2 worm cellular contexts compared by ENCODE assay signal in the genomic region with DNA sequence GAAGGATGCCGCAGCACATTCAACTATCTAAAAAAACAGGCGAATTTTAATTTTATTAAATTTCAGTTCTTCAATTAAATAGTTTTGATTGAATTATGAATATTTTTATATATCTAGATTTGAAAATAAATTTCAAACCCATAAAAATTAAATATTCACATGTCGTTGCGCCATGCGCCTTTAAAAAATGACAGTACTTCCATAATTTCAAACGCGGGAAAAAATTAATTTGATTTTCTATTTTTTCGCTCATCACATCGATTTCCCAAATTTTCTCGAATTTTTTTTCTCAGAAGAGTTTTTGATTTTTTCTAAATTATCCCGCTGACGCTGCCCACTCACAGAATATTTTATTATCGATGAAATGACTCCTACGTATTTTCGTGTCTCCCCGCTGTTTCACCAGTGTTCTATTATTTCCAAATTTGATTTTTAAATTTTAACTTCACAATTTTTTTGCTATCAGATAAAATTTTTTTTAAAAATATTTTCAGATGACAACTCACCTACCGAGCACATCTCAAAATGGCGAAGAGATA.
TF ChIP-seq lines count a peak whose summit lies in the region.

A gene (plus strand): TSS at position 489 of the 539 bp plus-strand sequence.

TF ChIP-seq in whole organism, L4 larva, 104 proteins besides CTCF, POLR2A, EP300 and RAD21:
- TF ChIP-seq ceh-32 (tag; optimal IDR thresholded peaks at IDR 0.05; lab: Kevin White, UChicago; ENCODE audit: poor library complexity) (no peak), hmg-1.1 (GFP tag; IDR thresholded peaks at IDR 0.05; lab: Robert Waterston, UW) (no peak), pha-4 (GFP tag; IDR thresholded peaks at IDR 0.05; lab: Robert Waterston, UW) (no peak), pha-4 (tag; optimal IDR thresholded peaks at IDR 0.05; lab: Kevin White, UChicago) (no peak), lir-3 (tag; optimal IDR thresholded peaks at IDR 0.05; lab: Kevin White, UChicago) (no peak), unc-62 (GFP tag; optimal IDR thresholded peaks at IDR 0.05 in 1 of 2; lab: Kevin White, UChicago) (no peak), unc-62 (tag; optimal IDR thresholded peaks at IDR 0.05; lab: Kevin White, UChicago) (no peak), unc-130 (GFP tag; optimal IDR thresholded peaks at IDR 0.05; lab: Kevin White, UChicago) (peak; percentile 25), mxl-2 (GFP tag; conservative IDR thresholded peaks at IDR 0.05; lab: Robert Waterston, UW) (no peak), lin-38 (GFP tag; IDR thresholded peaks at IDR 0.05; lab: Robert Waterston, UW) (peak; percentile 21; the same call in 1 of the 2 replicates), fkh-10 (GFP tag; optimal IDR thresholded peaks at IDR 0.05; lab: Kevin White, UChicago) (no peak), snpc-1.2 (GFP tag; IDR thresholded peaks at IDR 0.05; lab: Robert Waterston, UW) (peak; percentile 68; the same call in 1 of the 2 replicates), hlh-11 (tag; optimal IDR thresholded peaks at IDR 0.05; lab: Kevin White, UChicago) (no peak), dpl-1 (GFP tag; optimal IDR thresholded peaks at IDR 0.05; lab: Kevin White, UChicago) (no peak), ZK546.5 (tag; optimal IDR thresholded peaks at IDR 0.05; lab: Kevin White, UChicago) (no peak)
TF ChIP-seq in whole organism, L4 larva: peak in this region for 3.

TF ChIP-seq in whole organism, young adult, 124 proteins besides CTCF, POLR2A, EP300 and RAD21 (continues in another document):
- TF ChIP-seq lin-54 (GFP tag; optimal IDR thresholded peaks at IDR 0.05; lab: Kevin White, UChicago) (peak; percentile 50), dpl-1 (GFP tag; optimal IDR thresholded peaks at IDR 0.05; lab: Kevin White, UChicago) (peak; percentile 73), lsl-1 (GFP tag; optimal IDR thresholded peaks at IDR 0.05; lab: Kevin White, UChicago) (peak; percentile 90), ceh-100 (GFP tag; IDR thresholded peaks at IDR 0.05; lab: Robert Waterston, UW) (no peak), nfya-1 (tag; optimal IDR thresholded peaks at IDR 0.05; lab: Kevin White, UChicago; ENCODE audit: borderline replicate concordance, insufficient read depth) (no peak), lsy-27 (tag; optimal IDR thresholded peaks at IDR 0.05; lab: Kevin White, UChicago; ENCODE audit: borderline replicate concordance, insufficient read depth) (no peak), Y95B8A.8 (GFP tag; IDR thresholded peaks at IDR 0.05; lab: Robert Waterston, UW) (peak; percentile 82), snpc-3.4 (tag; optimal IDR thresholded peaks at IDR 0.05; lab: Kevin White, UChicago) (peak; percentile 22), hmg-1.2 (GFP tag; IDR thresholded peaks at IDR 0.05; lab: Robert Waterston, UW) (peak; percentile 26; the same call in 1 of the 2 replicates), aptf-2 (GFP tag; conservative IDR thresholded peaks at IDR 0.05; lab: Robert Waterston, UW) (no peak), Y67H2A.10 (GFP tag; conservative IDR thresholded peaks at IDR 0.05; lab: Robert Waterston, UW) (no peak), ekl-4 (GFP tag; IDR thresholded peaks at IDR 0.05; lab: Robert Waterston, UW) (no peak), F22D6.2 (tag; optimal IDR thresholded peaks at IDR 0.05; lab: Kevin White, UChicago) (no peak), snpc-4 (GFP tag; optimal IDR thresholded peaks at IDR 0.05; lab: Kevin White, UChicago) (peak; percentile 46), snpc-4 (tag; optimal IDR thresholded peaks at IDR 0.05; lab: Kevin White, UChicago) (peak in 3 of 4 experiments; percentile 33 to 77 (median 68)), zfh-2 (GFP tag; conservative IDR thresholded peaks at IDR 0.05; lab: Robert Waterston, UW) (no peak), hsf-1 (GFP tag; IDR thresholded peaks at IDR 0.05; lab: Robert Waterston, UW) (peak; percentile 70; the same call in 1 of the 2 replicates), ztf-3 (GFP tag; optimal IDR thresholded peaks at IDR 0.05; lab: Kevin White, UChicago) (no peak), cebp-2 (GFP tag; IDR thresholded peaks at IDR 0.05; lab: Robert Waterston, UW) (no peak), F23B12.7 (tag; optimal IDR thresholded peaks at IDR 0.05; lab: Kevin White, UChicago; ENCODE audit: insufficient read depth) (no peak), hlh-26 (GFP tag; conservative IDR thresholded peaks at IDR 0.05; lab: Robert Waterston, UW) (no peak), pbrm-1 (GFP tag; IDR thresholded peaks at IDR 0.05; lab: Robert Waterston, UW) (no peak), somi-1 (GFP tag; optimal IDR thresholded peaks at IDR 0.05; lab: Kevin White, UChicago) (no peak), lin-35 (GFP tag; optimal IDR thresholded peaks at IDR 0.05; lab: Kevin White, UChicago) (no peak), sptf-2 (GFP tag; optimal IDR thresholded peaks at IDR 0.05; lab: Kevin White, UChicago) (no peak), tlf-1 (GFP tag; optimal IDR thresholded peaks at IDR 0.05; lab: Kevin White, UChicago) (no peak), sdz-38 (tag; optimal IDR thresholded peaks at IDR 0.05; lab: Kevin White, UChicago) (no peak), madf-3 (GFP tag; IDR thresholded peaks at IDR 0.05; lab: Robert Waterston, UW) (no peak), attf-6 (GFP tag; IDR thresholded peaks at IDR 0.05; lab: Robert Waterston, UW) (no peak), let-526 (GFP tag; IDR thresholded peaks at IDR 0.05; lab: Robert Waterston, UW) (no peak), lag-1 (GFP tag; IDR thresholded peaks at IDR 0.05; lab: Robert Waterston, UW) (no peak), snpc-1.3 (tag; optimal IDR thresholded peaks at IDR 0.05; lab: Kevin White, UChicago; ENCODE audit: insufficient read depth) (no peak), lin-40 (tag; optimal IDR thresholded peaks at IDR 0.05; lab: Kevin White, UChicago) (no peak), Y53F4B.3 (GFP tag; IDR thresholded peaks at IDR 0.05; lab: Robert Waterston, UW) (no peak), ztf-6 (GFP tag; IDR thresholded peaks at IDR 0.05; lab: Robert Waterston, UW) (no peak), nfya-2 (GFP tag; IDR thresholded peaks at IDR 0.05; lab: Robert Waterston, UW) (no peak), egl-18 (GFP tag; IDR thresholded peaks at IDR 0.05; lab: Robert Waterston, UW) (no peak), egl-44 (GFP tag; IDR thresholded peaks at IDR 0.05; lab: Robert Waterston, UW) (no peak), F37B4.10 (GFP tag; IDR thresholded peaks at IDR 0.05; lab: Robert Waterston, UW) (no peak), akir-1 (GFP tag; optimal IDR thresholded peaks at IDR 0.05; lab: Kevin White, UChicago) (no peak), xnd-1 (tag; optimal IDR thresholded peaks at IDR 0.05; lab: Kevin White, UChicago) (peak; percentile 69), tbx-9 (tag; optimal IDR thresholded peaks at IDR 0.05; lab: Kevin White, UChicago; ENCODE audit: borderline replicate concordance) (no peak), nfyb-1 (GFP tag; IDR thresholded peaks at IDR 0.05; lab: Robert Waterston, UW) (no peak), B0019.2 (GFP tag; conservative IDR thresholded peaks at IDR 0.05; lab: Robert Waterston, UW) (peak; percentile 28; the same call in 1 of the 2 replicates), F57C9.4 (tag; optimal IDR thresholded peaks at IDR 0.05; lab: Kevin White, UChicago) (no peak), F10E7.11 (tag; optimal IDR thresholded peaks at IDR 0.05; lab: Kevin White, UChicago) (no peak), repo-1 (tag; optimal IDR thresholded peaks at IDR 0.05; lab: Kevin White, UChicago) (no peak), madf-8 (GFP tag; conservative IDR thresholded peaks at IDR 0.05; lab: Robert Waterston, UW) (peak; percentile 94), Y53G8AR.9 (GFP tag; conservative IDR thresholded peaks at IDR 0.05; lab: Robert Waterston, UW) (peak; percentile 32; the same call in 1 of the 2 replicates), mes-4 (tag; optimal IDR thresholded peaks at IDR 0.05; lab: Kevin White, UChicago) (no peak), mxl-1 (tag; optimal IDR thresholded peaks at IDR 0.05; lab: Kevin White, UChicago) (no peak), mcd-1 (GFP tag; IDR thresholded peaks at IDR 0.05; lab: Robert Waterston, UW) (no peak), efl-1 (GFP tag; optimal IDR thresholded peaks at IDR 0.05; lab: Kevin White, UChicago) (peak; percentile 93), nhr-80 (tag; optimal IDR thresholded peaks at IDR 0.05; lab: Kevin White, UChicago) (no peak), ztf-25 (GFP tag; IDR thresholded peaks at IDR 0.05; lab: Robert Waterston, UW) (no peak), lin-26 (GFP tag; IDR thresholded peaks at IDR 0.05; lab: Robert Waterston, UW) (no peak), F33H1.4 (GFP tag; IDR thresholded peaks at IDR 0.05; lab: Robert Waterston, UW) (peak; percentile 72), ZK185.1 (tag; optimal IDR thresholded peaks at IDR 0.05; lab: Kevin White, UChicago; ENCODE audit: poor library complexity, severe bottlenecking) (no peak), madf-10 (tag; optimal IDR thresholded peaks at IDR 0.05; lab: Kevin White, UChicago) (no peak), ceh-91 (GFP tag; IDR thresholded peaks at IDR 0.05; lab: Robert Waterston, UW) (peak; percentile 72), K12H6.12 (tag; optimal IDR thresholded peaks at IDR 0.05; lab: Kevin White, UChicago) (no peak), zim-3 (tag; optimal IDR thresholded peaks at IDR 0.05; lab: Kevin White, UChicago) (no peak), ama-1 (optimal IDR thresholded peaks at IDR 0.05; lab: Kevin White, UChicago) (no peak), ama-1 (GFP tag; optimal IDR thresholded peaks at IDR 0.05; lab: Kevin White, UChicago) (no peak), attf-3 (GFP tag; conservative IDR thresholded peaks at IDR 0.05; lab: Robert Waterston, UW) (no peak), unc-130 (GFP tag; optimal IDR thresholded peaks at IDR 0.05; lab: Kevin White, UChicago) (no peak), tbp1 (GFP tag; optimal IDR thresholded peaks at IDR 0.05; lab: Kevin White, UChicago) (peak; percentile 38), ztf-28 (GFP tag; IDR thresholded peaks at IDR 0.05; lab: Robert Waterston, UW) (no peak), aptf-3 (GFP tag; IDR thresholded peaks at IDR 0.05; lab: Robert Waterston, UW) (no peak), T07F8.4 (tag; optimal IDR thresholded peaks at IDR 0.05; lab: Kevin White, UChicago) (no peak), him-1 (tag; optimal IDR thresholded peaks at IDR 0.05; lab: Kevin White, UChicago) (peak; percentile 30), D2030.7 (GFP tag; IDR thresholded peaks at IDR 0.05; lab: Robert Waterston, UW) (peak; percentile 74), madf-6 (GFP tag; IDR thresholded peaks at IDR 0.05; lab: Robert Waterston, UW) (peak; percentile 95)
